Worm (Caenorhabditis elegans): ENCODE results near the gene ZK380.4.
A peak's percentile ranks its signal among the peaks of the same experiment; 100 is the strongest.

ce11 chrX:1620678-1621449 lies 30.9 kb downstream of the ZK380.4 start, which contains the start of gene H11E01.2:
- TF ChIP-seq lsy-2 (tag; optimal IDR thresholded peaks at IDR 0.05), result no peak
- no peak for TF ChIP-seq ces-1 (GFP tag; optimal IDR thresholded peaks at IDR 0.05)
- TF ChIP-seq ama-1 (optimal IDR thresholded peaks at IDR 0.05), result no peak
- TF ChIP-seq blmp-1 (tag; optimal IDR thresholded peaks at IDR 0.05), result peak; percentile 24
- no peak for TF ChIP-seq nhr-11 (tag; optimal IDR thresholded peaks at IDR 0.05)
- no peak for TF ChIP-seq nhr-76 (tag; optimal IDR thresholded peaks at IDR 0.05)
- no peak for TF ChIP-seq nhr-28 (tag; optimal IDR thresholded peaks at IDR 0.05)
- no peak for TF ChIP-seq ceh-82 (tag; optimal IDR thresholded peaks at IDR 0.05)
- TF ChIP-seq lir-3 (tag; optimal IDR thresholded peaks at IDR 0.05; ENCODE audit: poor library complexity), result no peak
- no peak for TF ChIP-seq dpl-1 (GFP tag; optimal IDR thresholded peaks at IDR 0.05)
- TF ChIP-seq pax-3 (tag; optimal IDR thresholded peaks at IDR 0.05), result no peak
- no peak for TF ChIP-seq ceh-88 (GFP tag; IDR thresholded peaks at IDR 0.05)
- no peak for TF ChIP-seq fkh-10 (GFP tag; optimal IDR thresholded peaks at IDR 0.05)
- no peak for TF ChIP-seq egl-27 (tag; optimal IDR thresholded peaks at IDR 0.05)

All from whole organism, L1 larva.